Worm (Caenorhabditis elegans): ENCODE results near the gene T25F10.1.

The T25F10.1 gene

DNA sequence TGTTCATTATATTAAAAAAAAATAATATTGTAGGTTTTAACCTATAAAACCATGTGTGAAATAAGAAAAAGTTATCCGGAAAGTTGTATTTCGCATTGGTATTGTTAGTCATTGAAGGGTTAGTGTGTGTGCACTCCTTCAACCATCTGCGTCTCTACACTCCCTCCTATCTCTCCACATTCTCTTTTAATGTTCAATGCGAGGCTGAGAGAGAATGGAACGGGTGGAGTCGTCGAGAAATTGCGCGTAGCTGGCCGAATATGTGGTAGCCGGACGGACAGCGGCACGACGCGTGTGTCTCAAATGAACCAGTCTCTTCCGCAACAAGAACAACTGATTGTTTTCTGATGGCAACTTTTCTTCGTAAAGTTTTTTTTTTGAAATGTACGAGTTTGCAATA lies 28.6 kb downstream of the T25F10.1 start (continued):
- TF ChIP-seq blmp-1 (tag; optimal IDR thresholded peaks at IDR 0.05) = peak; percentile 57
- no peak for TF ChIP-seq nhr-90 (tag; optimal IDR thresholded peaks at IDR 0.05; ENCODE audit: poor library complexity)
- peak; percentile 91 for TF ChIP-seq lin-14 (GFP tag; optimal IDR thresholded peaks at IDR 0.05)
- no peak for TF ChIP-seq efl-3 (GFP tag; optimal IDR thresholded peaks at IDR 0.05)
- no peak for TF ChIP-seq ama-1 (optimal IDR thresholded peaks at IDR 0.05)
- TF ChIP-seq lsy-2 (tag; optimal IDR thresholded peaks at IDR 0.05) = peak; percentile 3 to 13
- TF ChIP-seq egl-27 (tag; optimal IDR thresholded peaks at IDR 0.05) = no peak
- TF ChIP-seq jun-1 (tag; optimal IDR thresholded peaks at IDR 0.05) = no peak
- peak; percentile 8 for TF ChIP-seq dsc-1 (tag; optimal IDR thresholded peaks at IDR 0.05)
- TF ChIP-seq ets-5 (GFP tag; IDR thresholded peaks at IDR 0.05) = no peak
- no peak for TF ChIP-seq ceh-90 (tag; optimal IDR thresholded peaks at IDR 0.05)
- TF ChIP-seq hlh-4 (tag; optimal IDR thresholded peaks at IDR 0.05) = no peak
- TF ChIP-seq sox-4 (tag; optimal IDR thresholded peaks at IDR 0.05) = no peak
- no peak for TF ChIP-seq F16B12.6 (tag; optimal IDR thresholded peaks at IDR 0.05)
- peak; percentile 26 to 31 for TF ChIP-seq efl-1 (optimal IDR thresholded peaks at IDR 0.05)
- peak; percentile 7 to 93 for TF ChIP-seq efl-1 (GFP tag; optimal IDR thresholded peaks at IDR 0.05 in 1 of 2)
- TF ChIP-seq lin-35 (GFP tag; optimal IDR thresholded peaks at IDR 0.05) = peak in 1 of 2 experiments; percentile 12
- no peak for TF ChIP-seq irx-1 (tag; optimal IDR thresholded peaks at IDR 0.05)
- TF ChIP-seq lin-39 (tag; optimal IDR thresholded peaks at IDR 0.05) = no peak
- TF ChIP-seq elt-2 (tag; optimal IDR thresholded peaks at IDR 0.05) = no peak
- no peak for TF ChIP-seq ceh-88 (GFP tag; IDR thresholded peaks at IDR 0.05)
- TF ChIP-seq pax-3 (tag; optimal IDR thresholded peaks at IDR 0.05) = no peak
- no peak for TF ChIP-seq nhr-19 (GFP tag; conservative IDR thresholded peaks at IDR 0.05)
- TF ChIP-seq nhr-12 (tag; optimal IDR thresholded peaks at IDR 0.05) = no peak
- peak; percentile 6 for TF ChIP-seq xbp-1 (tag; optimal IDR thresholded peaks at IDR 0.05)
- no peak for TF ChIP-seq lin-15B (tag; optimal IDR thresholded peaks at IDR 0.05)
- TF ChIP-seq lin-13 (GFP tag; optimal IDR thresholded peaks at IDR 0.05) = no peak
- TF ChIP-seq snu-23 (GFP tag; optimal IDR thresholded peaks at IDR 0.05) = peak; percentile 55
- no peak for TF ChIP-seq elt-3 (tag; optimal IDR thresholded peaks at IDR 0.05)
- no peak for TF ChIP-seq pag-3 (tag; optimal IDR thresholded peaks at IDR 0.05; ENCODE audit: borderline replicate concordance, insufficient read depth)
- TF ChIP-seq grh-1 (GFP tag; IDR thresholded peaks at IDR 0.05) = no peak
- no peak for TF ChIP-seq aly-2 (tag; optimal IDR thresholded peaks at IDR 0.05)
- TF ChIP-seq nhr-11 (tag; optimal IDR thresholded peaks at IDR 0.05) = no peak
- no peak for TF ChIP-seq ceh-63 (GFP tag; optimal IDR thresholded peaks at IDR 0.05)
- TF ChIP-seq ceh-8 (GFP tag; optimal IDR thresholded peaks at IDR 0.05) = no peak
- no peak for TF ChIP-seq pqm-1 (tag; optimal IDR thresholded peaks at IDR 0.05)
- peak; percentile 68 for TF ChIP-seq mep-1 (tag; optimal IDR thresholded peaks at IDR 0.05)
- peak in 2 of 3 experiments; percentile 3 to 33 for TF ChIP-seq ceh-82 (tag; optimal IDR thresholded peaks at IDR 0.05)
- TF ChIP-seq sup-37 (GFP tag; optimal IDR thresholded peaks at IDR 0.05) = no peak
- no peak for TF ChIP-seq fos-1 (tag; optimal IDR thresholded peaks at IDR 0.05)
- TF ChIP-seq C04F5.9 (tag; optimal IDR thresholded peaks at IDR 0.05) = no peak
- no peak for TF ChIP-seq ces-1 (GFP tag; optimal IDR thresholded peaks at IDR 0.05)
- no peak for TF ChIP-seq mef-2 (tag; optimal IDR thresholded peaks at IDR 0.05)
- TF ChIP-seq nhr-77 (tag; optimal IDR thresholded peaks at IDR 0.05) = no peak
- no peak for TF ChIP-seq hpl-2 (GFP tag; optimal IDR thresholded peaks at IDR 0.05)
- no peak for TF ChIP-seq fkh-4 (tag; optimal IDR thresholded peaks at IDR 0.05; ENCODE audit: borderline replicate concordance)
- TF ChIP-seq dpl-1 (GFP tag; optimal IDR thresholded peaks at IDR 0.05) = peak in 1 of 3 experiments; percentile 4
- no peak for TF ChIP-seq C34B4.2 (tag; optimal IDR thresholded peaks at IDR 0.05)
- peak; percentile 10 for TF ChIP-seq snpc-4 (tag; optimal IDR thresholded peaks at IDR 0.05)
- TF ChIP-seq C16A3.4 (tag; optimal IDR thresholded peaks at IDR 0.05) = no peak
